Fruit fly (Drosophila melanogaster): Measurements from ENCODE around the gene Nplp4.
A peak's percentile ranks its signal among the peaks of the same experiment; 100 is the strongest.

Nplp4 gene

DNA sequence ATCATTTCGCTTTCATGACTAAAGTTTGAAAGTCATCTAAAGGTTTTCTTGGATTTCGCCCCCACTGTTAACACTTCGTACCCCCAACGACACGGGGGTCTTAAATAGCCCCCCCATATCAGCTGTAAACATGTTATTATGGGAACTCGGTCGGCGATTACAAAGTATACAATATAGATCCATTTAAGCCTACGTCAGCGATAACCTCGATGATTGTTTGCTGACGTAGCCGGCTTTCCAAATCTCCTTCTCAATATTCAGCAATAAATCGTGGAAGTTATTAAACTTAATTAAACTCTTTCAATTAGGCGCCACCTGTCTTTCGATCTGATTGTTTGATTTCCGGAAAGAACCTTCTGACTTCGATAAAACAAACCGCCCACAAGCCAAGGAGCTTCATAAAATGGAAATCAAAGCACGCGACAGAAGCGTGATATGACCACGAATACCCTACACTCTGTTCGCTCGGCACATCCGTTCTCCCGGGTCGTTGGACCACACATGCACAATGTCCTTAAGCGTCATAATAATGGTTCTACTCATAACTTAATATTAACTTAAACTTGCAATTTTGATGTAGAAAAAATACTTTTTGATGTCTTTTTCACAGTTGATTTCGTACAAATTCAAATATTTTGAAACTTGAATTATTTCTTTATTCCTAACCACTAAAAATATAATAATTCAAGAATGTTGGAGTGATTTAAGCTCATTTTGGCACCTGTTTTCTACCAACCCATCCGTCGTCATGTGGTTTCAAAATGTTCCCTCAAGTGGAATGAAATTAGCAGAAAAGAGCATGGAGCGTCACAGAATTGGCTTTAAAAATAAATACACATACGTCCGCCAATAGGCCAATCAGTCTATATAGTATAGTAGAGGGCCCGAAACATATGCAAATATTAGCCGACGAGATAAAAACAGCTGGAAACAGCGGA lies 21.6 kb upstream of the Nplp4 start (continued):
- TF ChIP-seq Hr38 (GFP tag; optimal IDR thresholded peaks at IDR 0.05) (no peak), CG11294 (GFP tag; IDR thresholded peaks at IDR 0.05) (peak; percentile 22; the same call in 1 of the 2 replicates), Smox (GFP tag; optimal IDR thresholded peaks at IDR 0.05) (peak; percentile 63), Sox102F (GFP tag; optimal IDR thresholded peaks at IDR 0.05) (no peak), Hr4 (GFP tag; optimal IDR thresholded peaks at IDR 0.05) (peak; percentile 58), Lpt (GFP tag; optimal IDR thresholded peaks at IDR 0.05) (peak; percentile 37), fkh (GFP tag; optimal IDR thresholded peaks at IDR 0.05) (peak; percentile 65), CG3032 (tag; optimal IDR thresholded peaks at IDR 0.05) (peak; percentile 25)

DNA sequence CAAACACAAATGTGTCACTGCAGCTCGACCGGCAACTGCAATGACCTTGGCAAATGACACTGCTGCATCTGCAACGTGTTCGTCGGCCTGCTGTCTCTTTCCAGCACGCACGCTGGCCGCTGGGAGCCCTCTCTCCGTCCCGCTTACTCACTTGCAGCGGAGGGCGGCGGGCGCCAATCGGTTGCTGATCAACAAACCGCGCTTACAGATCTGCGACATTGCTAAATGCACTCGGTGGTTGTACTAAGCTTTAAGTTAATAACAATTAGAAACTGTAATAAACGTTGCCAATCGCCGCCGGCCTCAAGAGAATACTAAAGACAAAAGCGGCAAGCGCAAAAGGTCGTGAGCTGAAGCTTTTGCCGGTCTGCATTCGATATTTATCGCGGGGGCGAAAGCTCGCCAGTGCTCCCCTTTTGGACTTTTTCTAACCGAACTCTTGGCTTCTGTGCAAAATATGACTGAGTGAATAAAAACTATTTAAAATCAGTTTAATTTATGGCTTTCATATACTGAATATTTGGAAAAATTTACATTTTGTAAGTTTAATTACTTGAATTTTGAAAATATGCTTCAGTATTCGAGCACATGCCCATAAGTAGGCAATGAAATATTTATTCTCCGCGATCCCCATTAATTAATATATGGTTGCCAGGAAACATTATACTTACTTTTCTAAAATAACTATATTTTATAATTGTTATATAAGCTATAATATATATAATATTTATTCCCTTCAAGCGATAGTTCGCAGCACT lies 20.6 kb upstream of the Nplp4 start, which contains the start of gene Got2:
Gene Got2 (minus strand): TSS at position 325 of the 758 bp plus-strand sequence.
- TF ChIP-seq Sox15 (GFP tag; optimal IDR thresholded peaks at IDR 0.05): no peak
- no peak for TF ChIP-seq CG6808 (GFP tag; optimal IDR thresholded peaks at IDR 0.05)
- TF ChIP-seq acj6 (GFP tag; optimal IDR thresholded peaks at IDR 0.05): no peak
- TF ChIP-seq fd85E (GFP tag; optimal IDR thresholded peaks at IDR 0.05): no peak
- TF ChIP-seq OdsH (GFP tag; optimal IDR thresholded peaks at IDR 0.05): peak; percentile 45
- TF ChIP-seq fkh (GFP tag; optimal IDR thresholded peaks at IDR 0.05): no peak
- no peak for TF ChIP-seq Hr38 (GFP tag; optimal IDR thresholded peaks at IDR 0.05)
- no peak for TF ChIP-seq CG8119 (GFP tag; IDR thresholded peaks at IDR 0.05)
- no peak for TF ChIP-seq CG10669 (GFP tag; optimal IDR thresholded peaks at IDR 0.05)
- no peak for TF ChIP-seq net (GFP tag; optimal IDR thresholded peaks at IDR 0.05)
- TF ChIP-seq svp (GFP tag): peak; percentile 91
- peak; percentile 22 for TF ChIP-seq dsx (GFP tag; optimal IDR thresholded peaks at IDR 0.05; ENCODE audit: poor library complexity, severe bottlenecking)
- TF ChIP-seq Eip75B (GFP tag; optimal IDR thresholded peaks at IDR 0.05): no peak
- TF ChIP-seq CG10631 (GFP tag; optimal IDR thresholded peaks at IDR 0.05): peak; percentile 17
- peak; percentile 64 for TF ChIP-seq Sox14 (GFP tag; optimal IDR thresholded peaks at IDR 0.05)
- TF ChIP-seq CG6854 (GFP tag; optimal IDR thresholded peaks at IDR 0.05): no peak
- TF ChIP-seq Met (GFP tag; optimal IDR thresholded peaks at IDR 0.05): peak; percentile 47
- no peak for TF ChIP-seq Smox (GFP tag; optimal IDR thresholded peaks at IDR 0.05)
- peak; percentile 33 for TF ChIP-seq Ets21C (GFP tag; optimal IDR thresholded peaks at IDR 0.05)
- peak; percentile 19; the same call in 2 of the 3 replicates for TF ChIP-seq CG6163 (GFP tag; IDR thresholded peaks at IDR 0.05)
- no peak for TF ChIP-seq Ets96B (tag; optimal IDR thresholded peaks at IDR 0.05)
- TF ChIP-seq Sox102F (GFP tag; optimal IDR thresholded peaks at IDR 0.05): no peak
- peak in 1 of 2 experiments; percentile 36 for TF ChIP-seq salr (GFP tag; optimal IDR thresholded peaks at IDR 0.05)
- no peak for TF ChIP-seq CG16779 (tag; optimal IDR thresholded peaks at IDR 0.05)
- TF ChIP-seq Hr4 (GFP tag; optimal IDR thresholded peaks at IDR 0.05): no peak
- TF ChIP-seq CG11762 (GFP tag; optimal IDR thresholded peaks at IDR 0.05; ENCODE audit: insufficient read depth): no peak
- TF ChIP-seq CG3919 (GFP tag; optimal IDR thresholded peaks at IDR 0.05): no peak
- TF ChIP-seq CG9139 (GFP tag; optimal IDR thresholded peaks at IDR 0.05): peak; percentile 28
- TF ChIP-seq CG11294 (GFP tag; IDR thresholded peaks at IDR 0.05): no peak
- no peak for TF ChIP-seq eg (GFP tag; IDR thresholded peaks at IDR 0.05)
- peak in 1 of 2 experiments; percentile 22 for TF ChIP-seq ss (GFP tag; optimal IDR thresholded peaks at IDR 0.05)
- TF ChIP-seq cyc (GFP tag; optimal IDR thresholded peaks at IDR 0.05): no peak
- TF ChIP-seq CG34406 (GFP tag; optimal IDR thresholded peaks at IDR 0.05): no peak
- TF ChIP-seq Blimp-1 (GFP tag; optimal IDR thresholded peaks at IDR 0.05): no peak
- TF ChIP-seq Gug (GFP tag; IDR thresholded peaks at IDR 0.05): no peak
- no peak for TF ChIP-seq CG8632 (GFP tag; optimal IDR thresholded peaks at IDR 0.05)
- no peak for TF ChIP-seq lz (GFP tag; optimal IDR thresholded peaks at IDR 0.05)
- TF ChIP-seq CG31627 (GFP tag; optimal IDR thresholded peaks at IDR 0.05): peak; percentile 1
- TF ChIP-seq CG6792 (GFP tag; optimal IDR thresholded peaks at IDR 0.05): no peak
- no peak for TF ChIP-seq CG4318 (GFP tag; optimal IDR thresholded peaks at IDR 0.05)
- no peak for TF ChIP-seq vri (GFP tag; optimal IDR thresholded peaks at IDR 0.05)
- TF ChIP-seq esn (GFP tag; optimal IDR thresholded peaks at IDR 0.05): peak; percentile 4
- TF ChIP-seq pdm3 (GFP tag; optimal IDR thresholded peaks at IDR 0.05): peak; percentile 45
